Worm (Caenorhabditis elegans): ENCODE data around the gene H35N09.2.

H35N09.2 gene

DNA sequence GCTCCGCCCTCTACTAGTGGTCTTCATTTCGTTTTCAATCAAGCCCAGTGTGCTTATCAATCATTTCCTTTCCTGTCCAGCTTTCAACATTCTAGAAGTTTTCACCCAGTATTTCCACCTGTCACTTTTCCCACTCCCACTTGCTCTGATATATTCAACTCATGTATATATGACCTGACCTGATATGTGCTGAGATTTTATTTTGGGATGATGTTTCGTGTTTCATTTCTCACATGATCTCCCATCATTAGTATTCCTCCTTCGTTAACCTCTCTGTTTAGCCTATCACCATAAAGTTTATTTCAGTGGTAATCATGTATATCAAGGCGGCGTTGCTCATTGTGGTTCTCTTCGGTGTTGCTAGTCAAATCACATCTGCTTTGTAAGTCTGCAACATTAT, 12.0 kb downstream of the H35N09.2 start, which contains the start of gene nlp-7:
TSS of gene nlp-7 (plus strand) at position 301 of the 400 bp plus-strand sequence.
- no peak for TF ChIP-seq zag-1 (tag; optimal IDR thresholded peaks at IDR 0.05)
- TF ChIP-seq blmp-1 (tag; optimal IDR thresholded peaks at IDR 0.05; ENCODE audit: insufficient read depth): no peak
- TF ChIP-seq unc-55 (GFP tag; optimal IDR thresholded peaks at IDR 0.05): no peak
- TF ChIP-seq alr-1 (tag; optimal IDR thresholded peaks at IDR 0.05): no peak
- no peak for TF ChIP-seq gmeb-1 (tag; optimal IDR thresholded peaks at IDR 0.05)
- no peak for TF ChIP-seq C34F6.9 (tag; optimal IDR thresholded peaks at IDR 0.05)
- TF ChIP-seq sma-9 (GFP tag; optimal IDR thresholded peaks at IDR 0.05): no peak
- no peak for TF ChIP-seq sma-9 (tag; optimal IDR thresholded peaks at IDR 0.05)
- no peak for TF ChIP-seq ceh-82 (tag; optimal IDR thresholded peaks at IDR 0.05)
- no peak for TF ChIP-seq nhr-6 (tag; optimal IDR thresholded peaks at IDR 0.05)
- no peak for TF ChIP-seq sem-4 (tag; optimal IDR thresholded peaks at IDR 0.05)
- TF ChIP-seq snpc-4 (tag; optimal IDR thresholded peaks at IDR 0.05): no peak
- TF ChIP-seq nhr-21 (tag; optimal IDR thresholded peaks at IDR 0.05): no peak
- TF ChIP-seq ceh-16 (tag; optimal IDR thresholded peaks at IDR 0.05): no peak
- no peak for TF ChIP-seq dmd-4 (tag; optimal IDR thresholded peaks at IDR 0.05)
- no peak for TF ChIP-seq crh-2 (tag; optimal IDR thresholded peaks at IDR 0.05)

DNA sequence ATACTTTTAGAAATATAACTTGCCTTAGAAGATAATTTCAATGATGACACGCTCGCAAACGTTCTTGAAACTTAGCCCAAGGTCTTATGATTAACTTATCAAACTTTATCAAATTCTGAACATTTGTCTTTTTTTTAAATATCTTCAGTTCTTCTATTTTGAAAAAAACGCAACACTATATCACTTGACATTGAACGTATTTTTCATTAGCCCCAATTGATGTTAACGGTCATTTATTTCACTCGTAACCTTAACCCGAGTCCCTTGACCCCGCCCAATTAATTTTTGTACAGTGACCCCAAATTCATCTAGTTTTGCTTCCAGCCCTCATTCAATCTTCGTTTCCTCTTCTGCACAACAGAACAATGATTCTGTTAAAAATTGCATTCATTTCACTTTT, 19.0 kb downstream of the H35N09.2 start, which contains the start of gene F18E9.3:
TSS of gene F18E9.3 (plus strand) at position 311 of the 400 bp plus-strand sequence.
- no peak for TF ChIP-seq unc-55 (GFP tag; optimal IDR thresholded peaks at IDR 0.05)
- TF ChIP-seq nhr-25 (tag; optimal IDR thresholded peaks at IDR 0.05): peak; percentile 51

DNA sequence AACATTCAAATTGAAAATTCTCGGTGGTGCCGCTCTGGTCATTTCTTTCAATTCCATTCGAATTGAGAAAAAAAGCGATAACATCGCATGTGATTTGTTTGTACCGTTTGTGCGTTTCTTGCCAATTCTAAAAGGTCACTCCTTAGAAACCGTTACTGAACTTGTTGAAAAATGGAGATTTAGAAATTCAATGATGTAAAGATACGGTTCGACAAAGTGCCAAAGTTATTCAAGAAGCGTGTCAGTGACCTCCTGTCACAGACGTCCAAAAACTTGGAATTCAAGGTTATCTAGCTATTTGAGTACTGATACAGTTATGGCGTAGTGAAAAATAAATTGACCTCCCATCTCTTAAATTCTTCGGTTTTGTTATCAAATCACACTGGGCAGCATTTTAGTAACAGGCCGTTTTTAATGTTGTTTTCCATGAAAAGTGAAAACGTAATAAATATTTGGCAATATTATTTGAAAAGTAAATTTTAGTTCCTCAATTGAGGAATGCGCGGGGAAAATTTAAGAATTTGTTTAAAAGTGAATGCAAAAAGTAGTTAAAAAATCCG, 20.0 kb downstream of the H35N09.2 start:
- TF ChIP-seq blmp-1 (tag; optimal IDR thresholded peaks at IDR 0.05; ENCODE audit: insufficient read depth) (peak; percentile 49), sma-9 (GFP tag; optimal IDR thresholded peaks at IDR 0.05) (peak; percentile 19), sma-9 (tag; optimal IDR thresholded peaks at IDR 0.05) (no peak), mbf-1 (tag; optimal IDR thresholded peaks at IDR 0.05) (no peak), nhr-25 (tag; optimal IDR thresholded peaks at IDR 0.05) (peak; percentile 66), gmeb-1 (tag; optimal IDR thresholded peaks at IDR 0.05) (no peak), crh-2 (tag; optimal IDR thresholded peaks at IDR 0.05) (peak; percentile 17)

DNA sequence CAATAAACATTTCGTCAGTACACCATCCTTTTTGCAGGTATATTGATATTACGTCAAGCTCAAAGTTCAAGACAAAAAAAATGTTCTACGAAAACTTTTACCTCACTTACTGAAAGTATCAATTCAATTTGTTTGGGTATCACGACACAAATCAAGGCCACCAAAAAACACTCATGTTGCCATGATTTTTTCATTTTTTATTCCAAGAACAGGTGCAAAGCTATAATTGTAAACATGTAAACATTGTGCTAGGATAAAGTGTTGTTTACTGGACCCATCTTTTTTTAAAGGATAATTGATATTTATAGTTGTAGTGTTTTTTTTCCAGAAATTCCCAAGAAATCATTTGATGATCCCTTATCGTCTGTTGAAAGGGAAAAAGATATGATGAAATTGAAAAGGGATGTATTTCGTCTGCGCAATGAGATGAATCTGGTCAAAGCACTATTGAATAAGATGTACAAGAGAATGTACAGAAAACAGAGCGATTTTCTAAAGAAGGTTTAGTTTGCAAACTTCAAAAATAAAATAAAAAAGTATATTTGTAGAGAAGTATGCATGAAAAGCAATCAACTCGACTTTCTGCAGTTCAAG, 22.0 kb downstream of the H35N09.2 start:
- peak; percentile 65 for TF ChIP-seq blmp-1 (tag; optimal IDR thresholded peaks at IDR 0.05; ENCODE audit: insufficient read depth)
- TF ChIP-seq ztf-1 (GFP tag; conservative IDR thresholded peaks at IDR 0.05): no peak

DNA sequence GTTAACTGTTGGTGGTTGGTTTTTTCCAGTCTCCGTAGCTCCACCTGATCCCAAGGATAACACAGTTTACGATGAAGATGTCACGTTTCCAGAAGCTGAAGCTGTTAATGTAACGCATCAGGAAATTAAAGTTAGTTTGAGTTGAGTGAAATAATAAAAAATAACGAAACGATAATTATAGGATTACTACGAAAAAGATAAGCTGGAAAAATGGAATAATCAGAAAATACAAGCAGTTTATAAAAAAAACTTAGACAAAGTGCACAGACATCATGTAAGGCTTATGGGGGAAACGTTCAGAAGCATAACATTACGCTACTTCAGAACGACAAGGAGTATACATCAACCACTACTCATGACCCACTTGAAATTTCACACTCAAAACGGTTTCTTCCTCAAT, 23.4 kb downstream of the H35N09.2 start, which contains the start of gene F18E9.8:
TSS of gene F18E9.8 (minus strand) at position 101 of the 400 bp plus-strand sequence.
- no peak for TF ChIP-seq egl-27 (tag; optimal IDR thresholded peaks at IDR 0.05)
- TF ChIP-seq mdl-1 (tag; optimal IDR thresholded peaks at IDR 0.05): no peak
- no peak for TF ChIP-seq blmp-1 (tag; optimal IDR thresholded peaks at IDR 0.05; ENCODE audit: insufficient read depth)

DNA sequence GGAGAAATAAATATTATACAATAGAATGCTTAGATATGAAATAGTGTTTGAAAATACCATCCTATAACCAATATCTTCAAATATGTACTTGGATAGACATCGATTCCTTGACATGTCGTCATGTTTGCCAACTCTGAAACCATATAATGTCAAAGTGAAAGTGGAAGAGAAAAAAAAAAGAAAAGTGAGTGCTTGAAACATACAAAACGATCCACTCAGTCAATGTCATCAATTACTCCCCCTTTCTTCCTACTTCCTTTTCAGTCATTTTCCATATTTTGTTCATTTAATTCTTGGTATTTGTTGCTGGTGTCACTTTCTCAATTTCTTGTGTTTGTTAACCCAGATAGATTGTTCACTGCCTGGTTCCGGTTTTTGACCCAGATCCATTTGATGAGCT, 24.6 kb downstream of the H35N09.2 start, which contains the start of gene F18E9.4:
TSS of gene F18E9.4 (plus strand) at position 301 of the 400 bp plus-strand sequence.
- TF ChIP-seq lin-11 (tag; optimal IDR thresholded peaks at IDR 0.05): no peak
- TF ChIP-seq nhr-10 (tag; optimal IDR thresholded peaks at IDR 0.05): no peak
- TF ChIP-seq ceh-16 (tag; optimal IDR thresholded peaks at IDR 0.05): no peak
- TF ChIP-seq nhr-77 (tag; optimal IDR thresholded peaks at IDR 0.05): no peak
- no peak for TF ChIP-seq sem-4 (tag; optimal IDR thresholded peaks at IDR 0.05)
- TF ChIP-seq lsy-2 (tag; optimal IDR thresholded peaks at IDR 0.05): no peak

DNA sequence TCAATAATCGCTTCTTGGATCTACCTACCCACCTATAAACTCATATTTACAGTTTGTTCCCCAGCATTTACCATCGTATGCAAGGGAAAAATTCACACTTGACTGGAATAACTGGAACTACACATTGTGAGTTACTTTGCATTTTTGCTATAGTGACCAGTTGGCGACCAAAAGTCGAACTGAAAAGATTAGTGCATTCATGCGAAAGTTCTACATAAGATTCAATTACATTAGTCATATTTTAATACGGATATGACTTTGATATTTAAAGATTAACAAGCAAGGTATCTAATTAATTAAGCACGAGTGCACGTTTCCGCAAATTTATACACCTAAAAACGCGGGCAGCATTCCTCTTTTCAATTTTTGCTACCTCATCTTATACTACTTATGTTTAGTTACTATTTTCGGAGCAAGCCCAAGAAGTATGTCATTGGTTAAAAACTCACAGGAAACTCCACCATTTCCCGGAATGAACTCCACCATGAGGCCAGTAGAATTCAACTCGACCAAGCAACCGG, 33.8 kb downstream of the H35N09.2 start, which contains the start of gene jmjd-3.1:
TSS of gene jmjd-3.1 (plus strand) at position 51 of the 521 bp plus-strand sequence.
- TF ChIP-seq elt-3 (tag; optimal IDR thresholded peaks at IDR 0.05) (no peak), nhr-25 (tag; optimal IDR thresholded peaks at IDR 0.05) (no peak), lin-11 (tag; optimal IDR thresholded peaks at IDR 0.05) (no peak), ceh-82 (tag; optimal IDR thresholded peaks at IDR 0.05) (no peak), ztf-11 (tag; optimal IDR thresholded peaks at IDR 0.05) (no peak), nhr-129 (tag; optimal IDR thresholded peaks at IDR 0.05) (no peak), zag-1 (tag; optimal IDR thresholded peaks at IDR 0.05) (no peak), snpc-4 (tag; optimal IDR thresholded peaks at IDR 0.05) (no peak), unc-62 (GFP tag; optimal IDR thresholded peaks at IDR 0.05) (no peak), Y55F3AM.14 (GFP tag; optimal IDR thresholded peaks at IDR 0.05) (no peak), skn-1 (tag; optimal IDR thresholded peaks at IDR 0.05) (no peak), nhr-6 (tag; optimal IDR thresholded peaks at IDR 0.05) (no peak), R02D3.7 (tag; optimal IDR thresholded peaks at IDR 0.05) (no peak)
